Worm (Caenorhabditis elegans) whole organism, young adult: ENCODE results near the gene F46F5.13.

Experiments
- B0035.1 ChIP-seq: sonication (generic microtip); optimal IDR thresholded peaks from 2 replicates; lab custom pipeline; 2016; ENCODE audit warnings: missing genetic modification characterization, mild to moderate bottlenecking, missing compliant biosample characterization, missing genotype, missing genetic modification reagents
- C06A6.2 ChIP-seq: fragments of 200-800 bp; sonication (Bioruptor generic); conservative IDR thresholded peaks from 2 replicates; pipeline ENCODE4 v1.3.6; 2022; ENCODE audit warnings: missing genetic modification characterization, missing compliant biosample characterization
- F23B12.7 ChIP-seq: sonication (generic microtip); optimal IDR thresholded peaks from 2 replicates; lab custom pipeline; 2017; ENCODE audit warnings: missing genetic modification characterization, mild to moderate bottlenecking, missing compliant biosample characterization, antibody characterized with exemption, moderate library complexity; ENCODE audit not compliant: insufficient read depth
- F37B4.10 ChIP-seq: fragments of 200-800 bp; sonication (Bioruptor generic); IDR thresholded peaks from 2 replicates; pipeline ENCODE4 v1.3.6; 2022; ENCODE audit warnings: missing genetic modification characterization, missing compliant biosample characterization
- K12H6.12 ChIP-seq: fragments of 200-800 bp; sonication (Bioruptor generic); optimal IDR thresholded peaks from 2 replicates; lab custom pipeline; 2018; ENCODE audit warnings: mild to moderate bottlenecking, missing genetic modification characterization, missing compliant biosample characterization
- Y53F4B.3 ChIP-seq: fragments of 200-800 bp; sonication (Bioruptor generic); IDR thresholded peaks from 2 replicates; pipeline ENCODE4 v1.3.6; 2022; ENCODE audit warnings: missing genetic modification reagents, missing genetic modification characterization, missing compliant biosample characterization
- Y95B8A.8 ChIP-seq: fragments of 200-800 bp; sonication (Bioruptor generic); IDR thresholded peaks from 2 replicates; pipeline ENCODE4 v1.3.6; 2022; ENCODE audit warnings: missing genetic modification reagents, missing genetic modification characterization, missing compliant biosample characterization
- akir-1 ChIP-seq: fragments of 200-800 bp; sonication (Bioruptor generic); optimal IDR thresholded peaks from 2 replicates; lab custom pipeline; 2018; ENCODE audit warnings: mild to moderate bottlenecking, missing genetic modification characterization, moderate library complexity, missing compliant biosample characterization
- ama-1 ChIP-seq, 3 experiments: fragments of 150-350 bp in 1 of 3; sonication (generic microtip) in 2 of 3; optimal IDR thresholded peaks; 2 replicates each; lab custom pipeline; 2014 to 2018; ENCODE audit warnings: missing biosample characterization in 2 of 3, missing genetic modification characterization in 2 of 3, missing genetic modification reagents in 2 of 3
- aptf-2 ChIP-seq: fragments of 200-800 bp; sonication (Bioruptor generic); conservative IDR thresholded peaks from 2 replicates; pipeline ENCODE4 v1.3.6; 2022; ENCODE audit warnings: missing genetic modification reagents, missing genetic modification characterization, missing compliant biosample characterization
- athp-1 ChIP-seq: sonication (generic microtip); optimal IDR thresholded peaks from 2 replicates; lab custom pipeline; 2017; ENCODE audit warnings: mild to moderate bottlenecking, missing genetic modification characterization, missing compliant biosample characterization
- ccch-3 ChIP-seq: fragments of 200-800 bp; sonication (Bioruptor generic); optimal IDR thresholded peaks from 2 replicates; lab custom pipeline; 2018; ENCODE audit warnings: mild to moderate bottlenecking, missing genetic modification characterization, missing compliant biosample characterization
- cebp-1 ChIP-seq, 2 experiments: fragments of 200-800 bp in 1 of 2; sonication (Bioruptor generic) in 1 of 2; sonication (generic microtip) in 1 of 2; IDR thresholded peaks in 1 of 2; optimal IDR thresholded peaks in 1 of 2; 2 replicates each; pipeline versions ENCODE4 v1.3.6 to Lab custom; 2017 to 2022; ENCODE audit warnings: missing compliant biosample characterization in 2 of 2, missing genetic modification characterization in 2 of 2, mild to moderate bottlenecking in 1 of 2, missing genetic modification reagents in 1 of 2, moderate library complexity in 1 of 2
- cebp-2 ChIP-seq: fragments of 200-800 bp; sonication (Bioruptor generic); IDR thresholded peaks from 2 replicates; pipeline ENCODE4 v1.3.6; 2022; ENCODE audit warnings: missing genetic modification characterization, missing compliant biosample characterization
- chd-7 ChIP-seq: sonication (generic microtip); optimal IDR thresholded peaks from 2 replicates; lab custom pipeline; 2016; ENCODE audit warnings: mild to moderate bottlenecking, missing genetic modification characterization, moderate library complexity, missing compliant biosample characterization
- die-1 ChIP-seq: sonication (generic microtip); optimal IDR thresholded peaks from 2 replicates; lab custom pipeline; 2016; ENCODE audit warnings: missing genotype, mild to moderate bottlenecking, missing genetic modification characterization, missing compliant biosample characterization
- egl-44 ChIP-seq: fragments of 200-800 bp; sonication (Bioruptor generic); IDR thresholded peaks from 2 replicates; pipeline ENCODE4 v1.3.6; 2022; ENCODE audit warnings: missing genetic modification reagents, missing genetic modification characterization, missing compliant biosample characterization
- ets-4 ChIP-seq: fragments of 200-800 bp; sonication (Bioruptor generic); optimal IDR thresholded peaks from 2 replicates; lab custom pipeline; 2018; ENCODE audit warnings: mild to moderate bottlenecking, missing genetic modification characterization, missing compliant biosample characterization
- hlh-12 ChIP-seq: sonication (generic microtip); optimal IDR thresholded peaks from 2 replicates; lab custom pipeline; 2016; ENCODE audit warnings: missing genetic modification characterization, missing compliant biosample characterization
- hlh-26 ChIP-seq: fragments of 200-800 bp; sonication (Bioruptor generic); conservative IDR thresholded peaks from 2 replicates; pipeline ENCODE4 v1.3.6; 2022; ENCODE audit warnings: missing genetic modification reagents, missing genetic modification characterization, missing compliant biosample characterization
- hmg-1.2 ChIP-seq: fragments of 200-800 bp; sonication (Bioruptor generic); IDR thresholded peaks from 2 replicates; pipeline ENCODE4 v1.3.6; 2022; ENCODE audit warnings: missing genetic modification reagents, missing genetic modification characterization, missing compliant biosample characterization
- hmg-20 ChIP-seq: fragments of 200-800 bp; sonication (Bioruptor generic); IDR thresholded peaks from 2 replicates; pipeline ENCODE4 v1.3.6; 2022; ENCODE audit warnings: missing genetic modification reagents, missing genetic modification characterization, missing compliant biosample characterization
- hsf-1 ChIP-seq: fragments of 200-800 bp; sonication (Bioruptor generic); IDR thresholded peaks from 2 replicates; pipeline ENCODE4 v1.3.6; 2022; ENCODE audit warnings: missing genetic modification reagents, missing genetic modification characterization, missing compliant biosample characterization
- let-607 ChIP-seq, 2 experiments: fragments of 200-800 bp in 1 of 2; sonication (Bioruptor generic) in 1 of 2; sonication (generic microtip) in 1 of 2; optimal IDR thresholded peaks; 2 replicates each; lab custom pipeline; 2016 to 2018; ENCODE audit warnings: mild to moderate bottlenecking in 2 of 2, missing compliant biosample characterization in 2 of 2, missing genetic modification characterization in 2 of 2, moderate library complexity in 2 of 2, missing genotype in 1 of 2
- lin-26 ChIP-seq: fragments of 200-800 bp; sonication (Bioruptor generic); IDR thresholded peaks from 2 replicates; pipeline ENCODE4 v1.3.6; 2022; ENCODE audit warnings: missing genetic modification reagents, missing genetic modification characterization, missing compliant biosample characterization
- nfya-1 ChIP-seq: sonication (generic microtip); optimal IDR thresholded peaks from 2 replicates; lab custom pipeline; 2017; ENCODE audit warnings: antibody characterized with exemption, missing compliant biosample characterization, missing genetic modification characterization, borderline replicate concordance; ENCODE audit not compliant: insufficient read depth
- nhr-80 ChIP-seq: sonication (generic microtip); optimal IDR thresholded peaks from 2 replicates; lab custom pipeline; 2016; ENCODE audit warnings: missing genetic modification characterization, missing compliant biosample characterization
- nhr-90 ChIP-seq: sonication (generic microtip); optimal IDR thresholded peaks from 2 replicates; lab custom pipeline; 2016; ENCODE audit warnings: missing genotype, mild to moderate bottlenecking, missing genetic modification characterization, missing compliant biosample characterization
- pbrm-1 ChIP-seq: fragments of 200-800 bp; sonication (Bioruptor generic); IDR thresholded peaks from 2 replicates; pipeline ENCODE4 v1.3.6; 2022; ENCODE audit warnings: missing genetic modification reagents, missing genetic modification characterization, missing compliant biosample characterization
- repo-1 ChIP-seq: sonication (generic microtip); optimal IDR thresholded peaks from 2 replicates; lab custom pipeline; 2017; ENCODE audit warnings: mild to moderate bottlenecking, missing genetic modification characterization, missing compliant biosample characterization
- snpc-1.1 ChIP-seq: sonication (generic microtip); optimal IDR thresholded peaks from 2 replicates; lab custom pipeline; 2017; ENCODE audit warnings: missing genetic modification characterization, mild to moderate bottlenecking, missing compliant biosample characterization, antibody characterized with exemption, moderate library complexity, missing genotype, missing genetic modification reagents; ENCODE audit not compliant: insufficient read depth
- snpc-1.3 ChIP-seq: sonication (generic microtip); optimal IDR thresholded peaks from 2 replicates; lab custom pipeline; 2017; ENCODE audit warnings: missing genetic modification characterization, mild to moderate bottlenecking, missing compliant biosample characterization, antibody characterized with exemption, moderate library complexity, missing genotype, missing genetic modification reagents; ENCODE audit not compliant: insufficient read depth
- snpc-4 ChIP-seq, 5 experiments: fragments of 150-350 bp in 1 of 5; sonication (generic microtip) in 4 of 5; optimal IDR thresholded peaks; 2 replicates each; lab custom pipeline; 2014 to 2018; ENCODE audit warnings: missing genetic modification characterization in 5 of 5, missing biosample characterization in 3 of 5, antibody characterized with exemption in 2 of 5, mild to moderate bottlenecking in 2 of 5, missing compliant biosample characterization in 2 of 5, missing genotype in 2 of 5, moderate library complexity in 2 of 5, missing genetic modification reagents in 1 of 5
- tbp1 ChIP-seq: fragments of 200-800 bp; sonication (Bioruptor generic); optimal IDR thresholded peaks from 2 replicates; lab custom pipeline; 2018; ENCODE audit warnings: mild to moderate bottlenecking, missing genetic modification characterization, missing compliant biosample characterization
- tbx-9 ChIP-seq: sonication (generic microtip); optimal IDR thresholded peaks from 2 replicates; lab custom pipeline; 2016; ENCODE audit warnings: borderline replicate concordance, missing genetic modification characterization, inconsistent platforms, missing compliant biosample characterization
- zfh-2 ChIP-seq: fragments of 200-800 bp; sonication (Bioruptor generic); conservative IDR thresholded peaks from 2 replicates; pipeline ENCODE4 v1.3.6; 2022; ENCODE audit warnings: missing genetic modification reagents, missing genetic modification characterization, missing compliant biosample characterization
- ztf-18 ChIP-seq: sonication (generic microtip); optimal IDR thresholded peaks from 2 replicates; lab custom pipeline; 2016; ENCODE audit warnings: missing genotype, mild to moderate bottlenecking, missing genetic modification characterization, missing compliant biosample characterization
- ztf-22 ChIP-seq: fragments of 200-800 bp; sonication (Bioruptor generic); optimal IDR thresholded peaks from 2 replicates; lab custom pipeline; 2018; ENCODE audit warnings: mild to moderate bottlenecking, missing genetic modification characterization, moderate library complexity, missing compliant biosample characterization
- ztf-25 ChIP-seq: fragments of 200-800 bp; sonication (Bioruptor generic); IDR thresholded peaks from 2 replicates; pipeline ENCODE4 v1.3.6; 2022; ENCODE audit warnings: missing genetic modification reagents, missing genetic modification characterization, missing compliant biosample characterization
- ztf-26 ChIP-seq: sonication (generic microtip); optimal IDR thresholded peaks from 2 replicates; lab custom pipeline; 2017; ENCODE audit warnings: missing genetic modification characterization, missing compliant biosample characterization
- ztf-28 ChIP-seq: fragments of 200-800 bp; sonication (Bioruptor generic); IDR thresholded peaks from 2 replicates; pipeline ENCODE4 v1.3.6; 2022; ENCODE audit warnings: missing genetic modification reagents, missing genetic modification characterization, missing compliant biosample characterization
- ztf-3 ChIP-seq: fragments of 200-800 bp; sonication (Bioruptor generic); optimal IDR thresholded peaks from 2 replicates; lab custom pipeline; 2018; ENCODE audit warnings: mild to moderate bottlenecking, missing genetic modification characterization, missing compliant biosample characterization

F46F5.13 gene

DNA sequence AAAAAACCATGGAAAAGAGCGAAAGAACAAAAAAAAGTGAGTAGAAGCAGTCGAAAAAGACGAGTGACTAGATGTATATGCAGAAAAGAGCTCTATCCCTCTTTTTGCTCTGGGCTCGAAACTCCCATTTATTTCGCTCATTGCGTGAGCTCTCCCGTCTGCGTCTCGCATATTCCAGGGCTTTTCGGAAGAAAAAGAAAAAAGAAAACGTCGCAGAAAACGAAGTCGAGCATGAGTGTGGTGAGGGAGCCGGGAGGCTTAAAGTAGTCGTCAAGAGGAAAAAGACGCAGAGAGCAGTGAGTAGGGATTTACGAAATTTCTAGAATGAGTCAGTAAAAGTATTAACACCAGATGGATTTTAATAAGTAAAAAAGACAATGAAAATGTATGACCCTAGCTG is 43.3 kb upstream of the F46F5.13 start:
- TF ChIP-seq zfh-2 (peak; percentile 51; the same call in 1 of the 2 replicates), K12H6.12 (tag; lab: Kevin White, UChicago) (peak; percentile 19), let-607 (tag; optimal IDR thresholded peaks at IDR 0.05; lab: Kevin White, UChicago) (no peak), hmg-1.2 (GFP tag; lab: Robert Waterston, UW) (peak; percentile 26; the same call in 1 of the 2 replicates), snpc-4 (GFP tag; optimal IDR thresholded peaks at IDR 0.05; lab: Kevin White, UChicago) (no peak), snpc-4 (tag; optimal IDR thresholded peaks at IDR 0.05; lab: Kevin White, UChicago) (no peak)

DNA sequence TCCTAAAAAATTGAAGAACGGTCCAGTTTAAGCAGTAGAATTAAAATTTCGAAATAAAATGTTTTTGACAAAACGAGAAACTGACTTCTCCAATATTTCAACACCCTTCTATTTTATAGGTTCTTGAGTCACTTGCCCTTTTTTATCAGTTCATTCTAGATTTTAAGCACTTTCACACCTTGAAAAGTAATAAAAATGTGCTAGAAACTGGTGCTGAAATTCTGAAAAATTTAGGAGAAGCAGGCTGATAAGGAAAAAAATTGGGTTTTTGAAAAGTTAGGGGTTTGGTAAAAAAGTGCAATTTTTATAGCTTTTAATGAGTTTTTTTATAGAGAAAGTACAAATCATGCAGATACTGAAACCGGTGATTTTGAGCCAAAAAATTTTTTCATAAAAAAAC is 42.8 kb upstream of the F46F5.13 start:
- TF ChIP-seq cebp-1 (GFP tag; IDR thresholded peaks at IDR 0.05; lab: Robert Waterston, UW) (no peak), cebp-1 (tag; optimal IDR thresholded peaks at IDR 0.05; lab: Kevin White, UChicago) (peak; percentile 30), cebp-2 (GFP tag; lab: Robert Waterston, UW) (no peak), nhr-80 (tag; lab: Kevin White, UChicago) (peak; percentile 10)

DNA sequence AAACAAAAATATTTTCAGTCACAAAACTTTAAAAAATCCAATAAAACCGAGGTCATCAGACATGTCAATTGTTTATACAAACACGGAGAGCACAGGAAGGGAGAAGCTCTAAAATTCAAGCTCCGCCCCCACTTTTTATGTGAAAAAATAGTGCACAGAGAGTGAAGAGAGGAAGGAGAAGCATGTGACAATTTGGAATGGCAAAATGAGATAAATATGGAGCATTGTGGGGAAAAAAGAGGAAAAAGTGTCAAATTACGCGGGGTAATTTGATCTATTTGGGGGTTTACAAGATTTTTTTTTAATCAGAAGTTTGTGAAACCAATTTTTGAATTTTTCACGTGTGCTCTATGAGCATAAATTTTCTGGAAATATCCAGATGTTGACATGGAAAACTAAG is 40.2 kb upstream of the F46F5.13 start:
- TF ChIP-seq C06A6.2 (no peak), nfya-1 (tag; lab: Kevin White, UChicago) (no peak), athp-1 (tag; lab: Kevin White, UChicago) (no peak), ztf-22 (no peak), F23B12.7 (tag; lab: Kevin White, UChicago) (no peak), ccch-3 (no peak), die-1 (tag; lab: Kevin White, UChicago) (no peak)
- TF ChIP-seq, all 124 proteins: peak for 0

DNA sequence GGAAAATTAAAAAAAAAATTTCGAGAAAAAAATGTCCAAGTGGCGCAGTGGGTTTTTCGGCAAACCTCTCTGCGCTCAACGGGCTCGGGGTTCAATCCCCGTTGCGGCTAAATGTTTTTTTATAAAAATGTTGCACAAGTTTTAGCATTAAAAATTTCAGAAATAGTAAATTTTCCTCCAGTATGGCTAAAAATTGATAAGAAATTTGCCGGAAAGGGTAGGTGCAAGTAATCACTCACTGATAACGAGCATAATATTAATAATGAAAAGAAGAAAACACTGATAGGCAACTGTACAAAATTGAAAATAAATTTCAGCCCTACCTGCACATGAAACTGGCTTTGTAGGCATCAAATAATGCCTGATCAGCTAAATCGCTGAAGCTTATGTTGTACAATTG is 38.7 kb upstream of the F46F5.13 start:
- TF ChIP-seq tbp1 (no peak), hlh-12 (no peak), ztf-26 (tag; lab: Kevin White, UChicago) (no peak), nhr-90 (tag; lab: Kevin White, UChicago) (no peak), Y53F4B.3 (GFP tag; lab: Robert Waterston, UW) (no peak), ama-1 (optimal IDR thresholded peaks at IDR 0.05; lab: Kevin White, UChicago) (no peak), ama-1 (GFP tag; optimal IDR thresholded peaks at IDR 0.05; lab: Kevin White, UChicago) (no peak), lin-26 (no peak), ets-4 (no peak), hsf-1 (GFP tag; lab: Robert Waterston, UW) (no peak), egl-44 (GFP tag; lab: Robert Waterston, UW) (no peak), hmg-20 (no peak), tbx-9 (tag; lab: Kevin White, UChicago) (no peak), akir-1 (no peak), snpc-1.3 (tag; lab: Kevin White, UChicago) (no peak), F37B4.10 (GFP tag; lab: Robert Waterston, UW) (no peak), hlh-26 (no peak)

DNA sequence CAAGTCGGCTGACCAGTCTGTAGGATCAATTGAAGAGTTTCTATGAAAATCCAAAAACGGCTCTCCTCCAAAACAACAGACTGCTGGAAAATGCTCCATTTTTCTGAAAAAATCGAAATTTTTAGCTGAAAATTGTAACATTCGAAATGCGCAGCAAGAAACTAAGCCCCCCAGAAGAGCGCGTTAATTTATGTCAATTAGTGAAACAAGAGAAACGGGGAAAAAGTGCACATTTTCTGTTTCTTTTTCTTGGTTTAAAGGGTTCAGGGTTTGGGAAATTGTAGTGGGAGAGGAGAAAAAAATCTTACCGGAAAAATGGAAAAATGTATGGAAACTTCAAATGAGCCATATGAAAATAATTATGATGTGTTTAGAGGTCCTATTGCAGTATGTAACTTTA is 37.9 kb upstream of the F46F5.13 start, which contains the start of gene C08G5.7:
TSS of gene C08G5.7 (minus strand) at position 101 of the 400 bp plus-strand sequence.
- TF ChIP-seq ztf-18 (tag; lab: Kevin White, UChicago) (no peak), chd-7 (tag; lab: Kevin White, UChicago) (no peak), repo-1 (tag; lab: Kevin White, UChicago) (no peak), K12H6.12 (tag; lab: Kevin White, UChicago) (no peak), ztf-25 (GFP tag; lab: Robert Waterston, UW) (no peak), Y95B8A.8 (no peak), B0035.1 (tag; lab: Kevin White, UChicago) (no peak), zfh-2 (no peak), aptf-2 (GFP tag; lab: Robert Waterston, UW) (no peak), pbrm-1 (GFP tag; lab: Robert Waterston, UW) (no peak), snpc-1.1 (no peak), ztf-28 (GFP tag; lab: Robert Waterston, UW) (no peak), ztf-3 (GFP tag; lab: Kevin White, UChicago) (no peak)
